Fruit fly (Drosophila melanogaster): ENCODE measurements around the gene eIF5B.
A peak's percentile ranks its signal among the peaks of the same experiment; 100 is the strongest.

Gene eIF5B

DNA sequence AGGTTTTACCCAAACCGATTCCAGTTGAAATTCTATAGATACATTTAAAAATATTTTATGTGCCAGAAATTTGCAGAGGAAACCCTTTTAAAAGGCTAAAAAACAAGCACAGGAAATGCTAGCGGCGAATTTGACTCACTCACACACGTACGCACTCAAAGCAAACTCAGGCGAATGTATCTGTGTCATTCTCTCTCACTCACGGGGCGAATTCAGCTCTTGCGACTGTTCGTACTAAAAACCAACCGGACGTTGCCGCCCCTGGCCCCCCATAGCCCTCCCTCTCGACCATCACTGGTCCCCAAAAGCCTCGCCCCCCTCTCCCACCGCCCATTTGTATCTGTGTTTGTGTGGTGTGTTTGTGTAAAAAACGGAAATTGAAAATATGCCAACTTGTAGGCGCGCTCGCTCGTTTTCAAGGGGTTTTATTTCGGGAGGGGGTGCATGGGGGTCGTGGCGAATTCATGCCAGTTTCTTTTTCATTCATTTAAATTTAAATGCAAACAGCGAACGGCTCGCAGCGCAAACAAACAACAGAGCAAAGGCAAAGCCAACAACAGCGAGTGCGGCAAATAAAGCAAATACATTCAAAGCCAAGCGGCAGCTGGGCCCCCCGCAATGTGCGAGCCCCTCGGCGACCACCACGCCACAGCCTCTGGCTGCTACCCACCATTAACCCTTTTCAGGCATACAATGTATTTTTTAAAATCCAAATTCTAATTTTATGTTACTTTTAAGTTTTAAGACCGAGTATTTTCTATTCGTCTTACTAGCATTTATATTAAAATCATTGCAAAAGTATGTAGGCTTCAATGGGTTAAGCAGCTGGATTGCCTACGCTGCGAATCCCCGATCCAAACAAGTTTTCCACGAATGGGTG is 42.3 kb downstream of the eIF5B start (continued):
- peak; percentile 44 for TF ChIP-seq CG8089 (GFP tag; optimal IDR thresholded peaks at IDR 0.05)
- peak; percentile 89 for TF ChIP-seq CG14441 (GFP tag; IDR thresholded peaks at IDR 0.05)
- TF ChIP-seq Atf3 (GFP tag; optimal IDR thresholded peaks at IDR 0.05), result peak; percentile 33
- TF ChIP-seq Chrac-16 (GFP tag; optimal IDR thresholded peaks at IDR 0.05), result peak; percentile 30
- TF ChIP-seq Optix (GFP tag; IDR thresholded peaks at IDR 0.05), result peak; percentile 69; the same call in 2 of the 3 replicates
- peak; percentile 22 for TF ChIP-seq Sry-β (GFP tag; optimal IDR thresholded peaks at IDR 0.05)
- TF ChIP-seq Atf6 (GFP tag; IDR thresholded peaks at IDR 0.05), result peak; percentile 80
- TF ChIP-seq ranshi (GFP tag; IDR thresholded peaks at IDR 0.05), result peak; percentile 84
- peak; percentile 72; the same call in 1 of the 3 replicates for TF ChIP-seq ken (GFP tag; IDR thresholded peaks at IDR 0.05)
- TF ChIP-seq az2 (GFP tag; optimal IDR thresholded peaks at IDR 0.05), result peak; percentile 43
- TF ChIP-seq CG30431 (GFP tag; optimal IDR thresholded peaks at IDR 0.05), result peak; percentile 36
- TF ChIP-seq unpg (GFP tag; optimal IDR thresholded peaks at IDR 0.05), result peak; percentile 59
- peak; percentile 52; the same call in 1 of the 3 replicates for TF ChIP-seq CG11560 (tag; IDR thresholded peaks at IDR 0.05)
- peak; percentile 44 for TF ChIP-seq schlank (tag; optimal IDR thresholded peaks at IDR 0.05)
- peak; percentile 78 for TF ChIP-seq bab2 (GFP tag; optimal IDR thresholded peaks at IDR 0.05)
- peak; percentile 68 for TF ChIP-seq zfh2 (GFP tag; optimal IDR thresholded peaks at IDR 0.05)
- peak; percentile 24 for TF ChIP-seq CG3995 (GFP tag; optimal IDR thresholded peaks at IDR 0.05)
- peak; percentile 79 for TF ChIP-seq Meics (GFP tag; optimal IDR thresholded peaks at IDR 0.05)
- no peak for TF ChIP-seq Neu2 (GFP tag; optimal IDR thresholded peaks at IDR 0.05; ENCODE audit: borderline replicate concordance)
- TF ChIP-seq NfI (GFP tag; optimal IDR thresholded peaks at IDR 0.05), result peak; percentile 78
- peak; percentile 67 for TF ChIP-seq CG6683 (GFP tag; optimal IDR thresholded peaks at IDR 0.05)
- TF ChIP-seq Dad (GFP tag; optimal IDR thresholded peaks at IDR 0.05), result peak; percentile 69
- peak; percentile 82 for TF ChIP-seq Ada2b (GFP tag; IDR thresholded peaks at IDR 0.05)
- TF ChIP-seq Vsx1 (GFP tag; optimal IDR thresholded peaks at IDR 0.05), result peak; percentile 76
- TF ChIP-seq kay (GFP tag; optimal IDR thresholded peaks at IDR 0.05), result peak; percentile 62
- peak; percentile 88 for TF ChIP-seq Adf1 (GFP tag; IDR thresholded peaks at IDR 0.05)
- TF ChIP-seq Deaf1 (tag; optimal IDR thresholded peaks at IDR 0.05), result peak; percentile 94
- TF ChIP-seq wdn (GFP tag; IDR thresholded peaks at IDR 0.05), result peak; percentile 78
- peak; percentile 54 for TF ChIP-seq CG15514 (GFP tag; optimal IDR thresholded peaks at IDR 0.05)
- peak; percentile 60; the same call in 2 of the 3 replicates for TF ChIP-seq gce (GFP tag; IDR thresholded peaks at IDR 0.05)
- no peak for TF ChIP-seq tup (GFP tag; optimal IDR thresholded peaks at IDR 0.05)
- TF ChIP-seq CG4854 (GFP tag; optimal IDR thresholded peaks at IDR 0.05), result peak; percentile 47
- peak; percentile 68 for TF ChIP-seq bowl (GFP tag; IDR thresholded peaks at IDR 0.05)
- TF ChIP-seq cad (GFP tag; optimal IDR thresholded peaks at IDR 0.05), result no peak
- TF ChIP-seq CG10274 (GFP tag; optimal IDR thresholded peaks at IDR 0.05), result peak; percentile 41
- TF ChIP-seq Antp (GFP tag; optimal IDR thresholded peaks at IDR 0.05), result no peak
- peak; percentile 40 for TF ChIP-seq Xbp1 (GFP tag; optimal IDR thresholded peaks at IDR 0.05)
- TF ChIP-seq CG10366 (GFP tag; IDR thresholded peaks at IDR 0.05), result peak; percentile 83
- TF ChIP-seq D (optimal IDR thresholded peaks at IDR 0.05), result no peak
- peak; percentile 51 for TF ChIP-seq D (GFP tag; optimal IDR thresholded peaks at IDR 0.05)
- no peak for TF ChIP-seq repo (GFP tag; optimal IDR thresholded peaks at IDR 0.05)
- peak; percentile 78 for TF ChIP-seq ara (GFP tag; IDR thresholded peaks at IDR 0.05)
- peak; percentile 40 for TF ChIP-seq CG12219 (GFP tag; optimal IDR thresholded peaks at IDR 0.05)
- peak; percentile 30 for TF ChIP-seq gsb-n (tag; optimal IDR thresholded peaks at IDR 0.05)
- peak; percentile 44 for TF ChIP-seq jumu (GFP tag; optimal IDR thresholded peaks at IDR 0.05)
- peak; percentile 87 for TF ChIP-seq lab (GFP tag; optimal IDR thresholded peaks at IDR 0.05)
- TF ChIP-seq CG34422 (GFP tag; IDR thresholded peaks at IDR 0.05), result peak; percentile 63
- TF ChIP-seq sob (GFP tag; IDR thresholded peaks at IDR 0.05), result peak; percentile 82
- peak; percentile 47 for TF ChIP-seq CG16863 (GFP tag; optimal IDR thresholded peaks at IDR 0.05)
- peak; percentile 54 for TF ChIP-seq tap (tag; optimal IDR thresholded peaks at IDR 0.05)
